Worm (Caenorhabditis elegans) whole organism, L4 larva: ENCODE data around the gene fipr-17.

Experiments used
- F49E8.2 ChIP-seq: sonication (generic microtip); optimal IDR thresholded peaks from 2 replicates; lab custom pipeline; 2016; ENCODE audit warnings: missing compliant biosample characterization, mild to moderate bottlenecking, missing genetic modification characterization, borderline replicate concordance
- mes-2 ChIP-seq: sonication (generic microtip); optimal IDR thresholded peaks from 2 replicates; lab custom pipeline; 2016; ENCODE audit warnings: missing genotype, mild to moderate bottlenecking, missing genetic modification characterization, missing compliant biosample characterization; ENCODE audit not compliant: poor library complexity, severe bottlenecking
- nhr-102 ChIP-seq: sonication (generic microtip); optimal IDR thresholded peaks from 2 replicates; lab custom pipeline; 2016; ENCODE audit warnings: mild to moderate bottlenecking, missing genetic modification characterization, moderate library complexity, missing compliant biosample characterization
- nhr-11 ChIP-seq: fragments of 150-350 bp; optimal IDR thresholded peaks from 2 replicates; lab custom pipeline; 2014; ENCODE audit warnings: missing biosample characterization, missing genetic modification characterization
- nhr-28 ChIP-seq: fragments of 150-350 bp; optimal IDR thresholded peaks from 2 replicates; lab custom pipeline; 2014; ENCODE audit warnings: missing biosample characterization, missing genetic modification characterization
- nhr-77 ChIP-seq: fragments of 150-350 bp; optimal IDR thresholded peaks from 2 replicates; lab custom pipeline; 2014; ENCODE audit warnings: missing biosample characterization, missing genetic modification characterization
- skn-1 ChIP-seq: fragments of 150-350 bp; optimal IDR thresholded peaks from 2 replicates; lab custom pipeline; 2014; ENCODE audit warnings: missing biosample characterization, missing genetic modification characterization
- snpc-4 ChIP-seq: fragments of 150-350 bp; optimal IDR thresholded peaks from 2 replicates; lab custom pipeline; 2014; ENCODE audit warnings: missing biosample characterization, missing genetic modification characterization

- peak; percentile 19 for TF ChIP-seq nhr-102 (tag; lab: Kevin White, UChicago)
- no peak for TF ChIP-seq F49E8.2 (tag; lab: Kevin White, UChicago)
- peak; percentile 68 for TF ChIP-seq nhr-11 (tag; lab: Kevin White, UChicago)
- peak; percentile 66 for TF ChIP-seq nhr-28
- peak; percentile 93 for TF ChIP-seq mes-2
- TF ChIP-seq skn-1 (tag; lab: Kevin White, UChicago): no peak
- no peak for TF ChIP-seq snpc-4 (tag; lab: Kevin White, UChicago)
- TF ChIP-seq nhr-77 (tag; lab: Kevin White, UChicago): peak; percentile 75
These were observed at the start of gene fipr-17, which contains the start of gene Y48A6B.3 for ce11 chrIII:11007552-11008272.
